Worm (Caenorhabditis elegans) whole organism, young adult: ENCODE results near the gene T28D9.11.
A peak's percentile ranks its signal among the peaks of the same experiment; 100 is the strongest.

Source experiments
- B0035.1 ChIP-seq: sonication (generic microtip); optimal IDR thresholded peaks from 2 replicates; lab custom pipeline; 2016; ENCODE audit warnings: missing genetic modification characterization, mild to moderate bottlenecking, missing compliant biosample characterization, missing genotype, missing genetic modification reagents
- B0336.3 ChIP-seq: fragments of 200-800 bp; sonication (Bioruptor generic); IDR thresholded peaks from 2 replicates; pipeline ENCODE4 v1.3.6; 2022; ENCODE audit warnings: missing genetic modification characterization, missing compliant biosample characterization
- C17E4.6 ChIP-seq: fragments of 200-800 bp; sonication (Bioruptor generic); IDR thresholded peaks from 2 replicates; pipeline ENCODE4 v1.3.6; 2022; ENCODE audit warnings: missing genetic modification reagents, missing genetic modification characterization, missing compliant biosample characterization
- D2030.7 ChIP-seq: fragments of 200-800 bp; sonication (Bioruptor generic); IDR thresholded peaks from 2 replicates; pipeline ENCODE4 v1.3.6; 2022; ENCODE audit warnings: missing genetic modification reagents, missing genetic modification characterization, missing compliant biosample characterization
- F22D6.2 ChIP-seq: sonication (generic microtip); optimal IDR thresholded peaks from 2 replicates; lab custom pipeline; 2016; ENCODE audit warnings: mild to moderate bottlenecking, missing genetic modification characterization, missing compliant biosample characterization
- F23B12.7 ChIP-seq: sonication (generic microtip); optimal IDR thresholded peaks from 2 replicates; lab custom pipeline; 2017; ENCODE audit warnings: missing genetic modification characterization, mild to moderate bottlenecking, missing compliant biosample characterization, antibody characterized with exemption, moderate library complexity; ENCODE audit not compliant: insufficient read depth
- F33H1.4 ChIP-seq: fragments of 200-800 bp; sonication (Bioruptor generic); IDR thresholded peaks from 2 replicates; pipeline ENCODE4 v1.3.6; 2022; ENCODE audit warnings: missing genetic modification reagents, missing genetic modification characterization, missing compliant biosample characterization
- F49E8.2 ChIP-seq: sonication (generic microtip); optimal IDR thresholded peaks from 3 replicates; lab custom pipeline; 2017; ENCODE audit warnings: missing genetic modification characterization, mild to moderate bottlenecking, missing compliant biosample characterization, antibody characterized with exemption, moderate library complexity; ENCODE audit not compliant: insufficient read depth
- F55B11.4 ChIP-seq: sonication (generic microtip); optimal IDR thresholded peaks from 2 replicates; lab custom pipeline; 2016; ENCODE audit warnings: missing compliant biosample characterization, missing genetic modification characterization, borderline replicate concordance; ENCODE audit not compliant: insufficient read depth
- T07F8.4 ChIP-seq: sonication (generic microtip); optimal IDR thresholded peaks from 2 replicates; lab custom pipeline; 2016; ENCODE audit warnings: mild to moderate bottlenecking, missing genetic modification characterization, moderate library complexity, missing compliant biosample characterization
- Y53G8AR.9 ChIP-seq: fragments of 200-800 bp; sonication (Bioruptor generic); conservative IDR thresholded peaks from 2 replicates; pipeline ENCODE4 v1.3.6; 2022; ENCODE audit warnings: missing genetic modification reagents, missing genetic modification characterization, missing compliant biosample characterization
- Y79H2A.3 ChIP-seq: fragments of 200-800 bp; sonication (Bioruptor generic); conservative IDR thresholded peaks from 2 replicates; pipeline ENCODE4 v1.3.6; 2022; ENCODE audit warnings: missing genetic modification reagents, missing genetic modification characterization, missing compliant biosample characterization
- ZK185.1 ChIP-seq: sonication (generic microtip); optimal IDR thresholded peaks from 2 replicates; lab custom pipeline; 2016; ENCODE audit warnings: mild to moderate bottlenecking, missing genetic modification characterization, missing compliant biosample characterization; ENCODE audit not compliant: poor library complexity, severe bottlenecking
- ama-1 ChIP-seq, 3 experiments: fragments of 150-350 bp in 1 of 3; sonication (generic microtip) in 2 of 3; optimal IDR thresholded peaks; 2 replicates each; lab custom pipeline; 2014 to 2018; ENCODE audit warnings: missing biosample characterization in 2 of 3, missing genetic modification characterization in 2 of 3, missing genetic modification reagents in 2 of 3
- attf-3 ChIP-seq: fragments of 200-800 bp; sonication (Bioruptor generic); conservative IDR thresholded peaks from 2 replicates; pipeline ENCODE4 v1.3.6; 2022; ENCODE audit warnings: missing genetic modification reagents, missing genetic modification characterization, missing compliant biosample characterization
- attf-5 ChIP-seq: fragments of 200-800 bp; sonication (Bioruptor generic); optimal IDR thresholded peaks from 2 replicates; lab custom pipeline; 2018; ENCODE audit warnings: mild to moderate bottlenecking, missing genetic modification characterization, missing compliant biosample characterization
- attf-6 ChIP-seq: fragments of 200-800 bp; sonication (Bioruptor generic); IDR thresholded peaks from 2 replicates; pipeline ENCODE4 v1.3.6; 2022; ENCODE audit warnings: missing genetic modification reagents, missing genetic modification characterization, missing compliant biosample characterization
- cebp-2 ChIP-seq: fragments of 200-800 bp; sonication (Bioruptor generic); IDR thresholded peaks from 2 replicates; pipeline ENCODE4 v1.3.6; 2022; ENCODE audit warnings: missing genetic modification characterization, missing compliant biosample characterization
- ceh-100 ChIP-seq: fragments of 200-800 bp; sonication (Bioruptor generic); IDR thresholded peaks from 2 replicates; pipeline ENCODE4 v1.3.6; 2022; ENCODE audit warnings: missing genetic modification reagents, missing genetic modification characterization, missing compliant biosample characterization
- ceh-40 ChIP-seq: fragments of 200-800 bp; sonication (Bioruptor generic); IDR thresholded peaks from 2 replicates; pipeline ENCODE4 v1.3.6; 2022; ENCODE audit warnings: missing genetic modification characterization, missing compliant biosample characterization
- ceh-58 ChIP-seq: fragments of 200-800 bp; sonication (Bioruptor generic); IDR thresholded peaks from 2 replicates; pipeline ENCODE4 v1.3.6; 2022; ENCODE audit warnings: missing genetic modification characterization, missing compliant biosample characterization
- ceh-91 ChIP-seq: fragments of 200-800 bp; sonication (Bioruptor generic); IDR thresholded peaks from 2 replicates; pipeline ENCODE4 v1.3.6; 2022; ENCODE audit warnings: missing genetic modification reagents, missing genetic modification characterization, missing compliant biosample characterization
- die-1 ChIP-seq: sonication (generic microtip); optimal IDR thresholded peaks from 2 replicates; lab custom pipeline; 2016; ENCODE audit warnings: missing genotype, mild to moderate bottlenecking, missing genetic modification characterization, missing compliant biosample characterization
- dpff-1 ChIP-seq: sonication (generic microtip); optimal IDR thresholded peaks from 2 replicates; lab custom pipeline; 2017; ENCODE audit warnings: mild to moderate bottlenecking, missing genetic modification characterization, missing compliant biosample characterization
- dpl-1 ChIP-seq: fragments of 150-350 bp; optimal IDR thresholded peaks from 2 replicates; lab custom pipeline; 2014; ENCODE audit warnings: missing biosample characterization, missing genetic modification reagents, missing genetic modification characterization
- egl-44 ChIP-seq: fragments of 200-800 bp; sonication (Bioruptor generic); IDR thresholded peaks from 2 replicates; pipeline ENCODE4 v1.3.6; 2022; ENCODE audit warnings: missing genetic modification reagents, missing genetic modification characterization, missing compliant biosample characterization
- hlh-26 ChIP-seq: fragments of 200-800 bp; sonication (Bioruptor generic); conservative IDR thresholded peaks from 2 replicates; pipeline ENCODE4 v1.3.6; 2022; ENCODE audit warnings: missing genetic modification reagents, missing genetic modification characterization, missing compliant biosample characterization
- hrde-1 ChIP-seq: sonication (generic microtip); optimal IDR thresholded peaks from 2 replicates; lab custom pipeline; 2016; ENCODE audit warnings: missing genetic modification characterization, mild to moderate bottlenecking, missing compliant biosample characterization, moderate library complexity, missing genotype, missing genetic modification reagents, borderline replicate concordance
- hsf-1 ChIP-seq: fragments of 200-800 bp; sonication (Bioruptor generic); IDR thresholded peaks from 2 replicates; pipeline ENCODE4 v1.3.6; 2022; ENCODE audit warnings: missing genetic modification reagents, missing genetic modification characterization, missing compliant biosample characterization
- lin-26 ChIP-seq: fragments of 200-800 bp; sonication (Bioruptor generic); IDR thresholded peaks from 2 replicates; pipeline ENCODE4 v1.3.6; 2022; ENCODE audit warnings: missing genetic modification reagents, missing genetic modification characterization, missing compliant biosample characterization
- lin-54 ChIP-seq: fragments of 200-800 bp; sonication (Bioruptor generic); optimal IDR thresholded peaks from 2 replicates; lab custom pipeline; 2018; ENCODE audit warnings: mild to moderate bottlenecking, missing genetic modification characterization, missing compliant biosample characterization
- lsl-1 ChIP-seq: fragments of 200-800 bp; sonication (Bioruptor generic); optimal IDR thresholded peaks from 2 replicates; lab custom pipeline; 2018; ENCODE audit warnings: mild to moderate bottlenecking, missing genetic modification characterization, moderate library complexity, missing compliant biosample characterization
- madf-10 ChIP-seq: sonication (generic microtip); optimal IDR thresholded peaks from 2 replicates; lab custom pipeline; 2016; ENCODE audit warnings: mild to moderate bottlenecking, missing genetic modification characterization, missing compliant biosample characterization
- madf-8 ChIP-seq: fragments of 200-800 bp; sonication (Bioruptor generic); conservative IDR thresholded peaks from 2 replicates; pipeline ENCODE4 v1.3.6; 2022; ENCODE audit warnings: missing genetic modification reagents, missing genetic modification characterization, missing compliant biosample characterization
- mes-4 ChIP-seq: sonication (generic microtip); optimal IDR thresholded peaks from 2 replicates; lab custom pipeline; 2016; ENCODE audit warnings: missing genotype, missing genetic modification characterization, missing compliant biosample characterization
- nhr-80 ChIP-seq: sonication (generic microtip); optimal IDR thresholded peaks from 2 replicates; lab custom pipeline; 2016; ENCODE audit warnings: missing genetic modification characterization, missing compliant biosample characterization
- nhr-90 ChIP-seq: sonication (generic microtip); optimal IDR thresholded peaks from 2 replicates; lab custom pipeline; 2016; ENCODE audit warnings: missing genotype, mild to moderate bottlenecking, missing genetic modification characterization, missing compliant biosample characterization
- pbrm-1 ChIP-seq: fragments of 200-800 bp; sonication (Bioruptor generic); IDR thresholded peaks from 2 replicates; pipeline ENCODE4 v1.3.6; 2022; ENCODE audit warnings: missing genetic modification reagents, missing genetic modification characterization, missing compliant biosample characterization
- rcor-1 ChIP-seq: fragments of 200-800 bp; sonication (Bioruptor generic); IDR thresholded peaks from 2 replicates; pipeline ENCODE4 v1.3.6; 2022; ENCODE audit warnings: missing genetic modification reagents, missing genetic modification characterization, missing compliant biosample characterization
- snpc-1.1 ChIP-seq: sonication (generic microtip); optimal IDR thresholded peaks from 2 replicates; lab custom pipeline; 2017; ENCODE audit warnings: missing genetic modification characterization, mild to moderate bottlenecking, missing compliant biosample characterization, antibody characterized with exemption, moderate library complexity, missing genotype, missing genetic modification reagents; ENCODE audit not compliant: insufficient read depth
- snpc-1.3 ChIP-seq: sonication (generic microtip); optimal IDR thresholded peaks from 2 replicates; lab custom pipeline; 2017; ENCODE audit warnings: missing genetic modification characterization, mild to moderate bottlenecking, missing compliant biosample characterization, antibody characterized with exemption, moderate library complexity, missing genotype, missing genetic modification reagents; ENCODE audit not compliant: insufficient read depth
- tlf-1 ChIP-seq: fragments of 200-800 bp; sonication (Bioruptor generic); optimal IDR thresholded peaks from 2 replicates; lab custom pipeline; 2018; ENCODE audit warnings: mild to moderate bottlenecking, missing genetic modification characterization, missing compliant biosample characterization
- unc-130 ChIP-seq: sonication (generic microtip); optimal IDR thresholded peaks from 2 replicates; lab custom pipeline; 2016; ENCODE audit warnings: missing genetic modification reagents, missing genetic modification characterization, missing compliant biosample characterization
- xnd-1 ChIP-seq: sonication (generic microtip); optimal IDR thresholded peaks from 2 replicates; lab custom pipeline; 2016; ENCODE audit warnings: missing genotype, missing genetic modification reagents, missing genetic modification characterization, missing compliant biosample characterization
- ztf-25 ChIP-seq: fragments of 200-800 bp; sonication (Bioruptor generic); IDR thresholded peaks from 2 replicates; pipeline ENCODE4 v1.3.6; 2022; ENCODE audit warnings: missing genetic modification reagents, missing genetic modification characterization, missing compliant biosample characterization
- ztf-28 ChIP-seq: fragments of 200-800 bp; sonication (Bioruptor generic); IDR thresholded peaks from 2 replicates; pipeline ENCODE4 v1.3.6; 2022; ENCODE audit warnings: missing genetic modification reagents, missing genetic modification characterization, missing compliant biosample characterization

Gene T28D9.11

DNA sequence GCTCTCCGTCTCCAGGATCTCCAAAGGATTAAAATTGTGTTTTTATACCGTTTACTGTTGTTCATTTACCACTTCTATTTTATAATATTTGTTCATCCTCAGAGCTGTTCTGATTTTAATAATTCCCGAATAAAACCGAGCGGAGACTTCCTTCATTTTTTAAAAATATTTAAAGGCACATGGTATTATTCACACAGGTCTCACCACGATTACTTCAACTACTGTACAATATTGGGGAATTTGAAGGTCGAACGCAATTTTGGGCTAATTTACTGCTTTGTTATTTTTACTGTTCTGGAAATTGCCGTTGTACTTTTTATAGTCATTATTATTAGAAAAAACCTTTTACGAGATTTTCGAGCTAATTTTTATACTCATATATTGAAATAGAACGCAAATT lies 606 bp downstream of the T28D9.11 start:
- TF ChIP-seq F49E8.2 (peak; percentile 93), unc-130 (peak; percentile 59), lsl-1 (GFP tag; lab: Kevin White, UChicago) (peak; percentile 79), ztf-28 (GFP tag; lab: Robert Waterston, UW) (no peak), snpc-1.1 (peak; percentile 21), ceh-91 (peak; percentile 56), egl-44 (0 out of 2 replicates have a peak, but pooled peaks have one; percentile 48), tlf-1 (GFP tag; lab: Kevin White, UChicago) (peak; percentile 24), attf-6 (GFP tag; lab: Robert Waterston, UW) (peak; percentile 78), ceh-100 (GFP tag; lab: Robert Waterston, UW) (peak; percentile 49), pbrm-1 (0 out of 2 replicates have a peak, but pooled peaks have one; percentile 37), ama-1 (optimal IDR thresholded peaks at IDR 0.05; lab: Kevin White, UChicago) (no peak), ama-1 (GFP tag; optimal IDR thresholded peaks at IDR 0.05; lab: Kevin White, UChicago) (peak in 1 of 2 experiments; percentile 69), xnd-1 (tag; lab: Kevin White, UChicago) (peak; percentile 39), hrde-1 (tag; lab: Kevin White, UChicago) (peak; percentile 81), B0336.3 (GFP tag; lab: Robert Waterston, UW) (peak; percentile 28; the same call in 1 of the 2 replicates), nhr-80 (tag; lab: Kevin White, UChicago) (no peak), D2030.7 (GFP tag; lab: Robert Waterston, UW) (peak; percentile 73), die-1 (tag; lab: Kevin White, UChicago) (peak; percentile 49), cebp-2 (GFP tag; lab: Robert Waterston, UW) (0 out of 2 replicates have a peak, but pooled peaks have one; percentile 59), F55B11.4 (tag; lab: Kevin White, UChicago) (no peak), ceh-58 (0 out of 2 replicates have a peak, but pooled peaks have one; percentile 18), attf-5 (GFP tag; lab: Kevin White, UChicago) (no peak), hlh-26 (GFP tag; lab: Robert Waterston, UW) (no peak), attf-3 (no peak), madf-8 (GFP tag; lab: Robert Waterston, UW) (peak; percentile 37; the same call in 1 of the 2 replicates), F23B12.7 (tag; lab: Kevin White, UChicago) (peak; percentile 82), hsf-1 (GFP tag; lab: Robert Waterston, UW) (peak; percentile 63; the same call in 1 of the 2 replicates), ZK185.1 (tag; lab: Kevin White, UChicago) (no peak), Y79H2A.3 (GFP tag; lab: Robert Waterston, UW) (peak; percentile 89), dpl-1 (no peak), F33H1.4 (GFP tag; lab: Robert Waterston, UW) (peak; percentile 88), madf-10 (tag; lab: Kevin White, UChicago) (no peak), lin-26 (peak; percentile 73), nhr-90 (no peak), mes-4 (tag; lab: Kevin White, UChicago) (peak; percentile 27), B0035.1 (no peak), T07F8.4 (tag; lab: Kevin White, UChicago) (peak; percentile 6), snpc-1.3 (tag; lab: Kevin White, UChicago) (peak; percentile 82), C17E4.6 (GFP tag; lab: Robert Waterston, UW) (0 out of 2 replicates have a peak, but pooled peaks have one; percentile 66), F22D6.2 (tag; lab: Kevin White, UChicago) (no peak), lin-54 (GFP tag; lab: Kevin White, UChicago) (peak; percentile 69), ztf-25 (GFP tag; lab: Robert Waterston, UW) (0 out of 2 replicates have a peak, but pooled peaks have one; percentile 37), ceh-40 (0 out of 2 replicates have a peak, but pooled peaks have one; percentile 74), Y53G8AR.9 (peak; percentile 75), rcor-1 (peak; percentile 25; the same call in 1 of the 2 replicates), dpff-1 (tag; lab: Kevin White, UChicago) (no peak)
